Worm (Caenorhabditis elegans): ENCODE results near the gene mksr-1.

mksr-1 gene

ce11 chrX:1068986-1069385 lies at the start of gene mksr-1:
mksr-1 (minus strand) TSS chrX:1069129.
- TF ChIP-seq unc-62 (GFP tag; optimal IDR thresholded peaks at IDR 0.05) = no peak

DNA sequence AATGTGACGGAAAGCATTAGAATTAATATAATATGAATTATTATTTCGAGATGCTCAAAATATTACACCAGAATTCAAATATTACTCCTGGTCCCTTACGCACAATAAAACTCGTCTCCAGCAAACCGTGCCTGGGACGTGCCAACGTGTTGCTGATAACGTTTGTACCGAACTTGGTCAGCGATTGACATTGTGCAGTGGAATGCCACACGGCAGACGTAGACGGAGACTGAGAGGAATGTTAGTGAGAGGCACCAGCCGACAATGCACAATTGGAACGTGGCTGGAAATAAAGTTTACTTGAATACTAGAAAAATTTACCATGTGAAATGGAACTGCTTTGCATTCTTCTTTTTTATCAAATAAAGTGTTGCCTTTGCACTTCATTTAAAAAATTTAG lies 48.3 kb upstream of the mksr-1 start:
- TF ChIP-seq unc-62 (GFP tag; optimal IDR thresholded peaks at IDR 0.05) = no peak

- TF ChIP-seq unc-62 (GFP tag; optimal IDR thresholded peaks at IDR 0.05) = no peak
Measured at ce11 chrX:1115207-1115606, 46.3 kb upstream of the mksr-1 start.

- TF ChIP-seq unc-62 (GFP tag; optimal IDR thresholded peaks at IDR 0.05) = no peak
Measured at ce11 chrX:1111603-1112002, 42.7 kb upstream of the mksr-1 start, which contains the start of gene C05D9.3. C05D9.3 (plus strand) TSS chrX:1111903.

DNA sequence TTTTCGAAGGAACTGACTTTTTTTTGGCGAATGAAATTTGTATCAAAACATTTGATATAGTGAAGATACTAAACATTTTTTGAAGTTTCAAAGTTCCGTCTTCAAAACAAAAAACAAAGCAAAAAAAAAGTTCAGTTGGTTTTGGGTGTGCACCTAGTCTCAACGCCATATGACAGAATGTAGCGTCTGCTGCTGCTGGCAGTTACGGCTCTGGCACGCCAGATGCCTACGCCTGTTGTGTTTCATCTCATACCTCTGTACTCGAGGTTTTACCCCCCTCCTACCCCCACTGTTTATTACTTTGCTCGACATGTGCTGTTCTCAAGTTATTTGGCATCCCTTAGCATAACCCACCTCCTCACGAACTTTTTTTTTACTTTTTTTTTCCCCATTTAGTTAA lies 41.8 kb upstream of the mksr-1 start:
- TF ChIP-seq unc-62 (GFP tag; optimal IDR thresholded peaks at IDR 0.05) = no peak

DNA sequence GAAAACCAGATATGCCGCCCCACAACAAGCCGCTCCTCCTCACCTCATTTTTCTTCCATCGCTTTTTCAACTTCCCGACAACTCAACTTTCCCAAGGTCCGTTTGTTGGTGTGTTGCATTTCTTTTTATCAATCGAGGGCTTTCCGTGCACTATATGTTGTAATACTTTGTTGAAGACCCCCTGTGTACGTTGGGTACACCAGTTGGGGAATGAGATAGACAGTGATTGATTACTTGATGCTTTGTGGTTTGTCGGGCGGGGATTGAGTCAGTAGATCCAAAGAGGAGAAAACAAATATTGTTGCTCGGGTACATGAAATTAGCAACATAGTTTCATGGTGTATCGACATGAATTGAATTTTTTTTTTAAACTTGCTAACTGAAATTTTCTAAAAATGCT lies 39.9 kb upstream of the mksr-1 start:
- TF ChIP-seq unc-62 (GFP tag; optimal IDR thresholded peaks at IDR 0.05) = no peak

ce11 chrX:1107758-1108157 lies 38.8 kb upstream of the mksr-1 start, which contains the start of gene C05D9.4:
C05D9.4 (plus strand) TSS chrX:1108058.
- no peak for TF ChIP-seq unc-62 (GFP tag; optimal IDR thresholded peaks at IDR 0.05)

- no peak for TF ChIP-seq unc-62 (GFP tag; optimal IDR thresholded peaks at IDR 0.05)
Measured at ce11 chrX:1103702-1104262, 34.9 kb upstream of the mksr-1 start, which contains the start of gene ife-4. ife-4 (plus strand) TSS chrX:1104212.

- no peak for TF ChIP-seq unc-62 (GFP tag; optimal IDR thresholded peaks at IDR 0.05)
Measured at ce11 chrX:1096808-1097207, 27.9 kb upstream of the mksr-1 start, which contains the start of the genes pigx-1 and rme-6. pigx-1 (minus strand) TSS chrX:1097013. rme-6 (plus strand) TSS chrX:1097152.

- no peak for TF ChIP-seq unc-62 (GFP tag; optimal IDR thresholded peaks at IDR 0.05)
Measured at ce11 chrX:1094332-1094731, 25.4 kb upstream of the mksr-1 start.

ce11 chrX:1093154-1093553 lies 24.2 kb upstream of the mksr-1 start:
- no peak for TF ChIP-seq unc-62 (GFP tag; optimal IDR thresholded peaks at IDR 0.05)

DNA sequence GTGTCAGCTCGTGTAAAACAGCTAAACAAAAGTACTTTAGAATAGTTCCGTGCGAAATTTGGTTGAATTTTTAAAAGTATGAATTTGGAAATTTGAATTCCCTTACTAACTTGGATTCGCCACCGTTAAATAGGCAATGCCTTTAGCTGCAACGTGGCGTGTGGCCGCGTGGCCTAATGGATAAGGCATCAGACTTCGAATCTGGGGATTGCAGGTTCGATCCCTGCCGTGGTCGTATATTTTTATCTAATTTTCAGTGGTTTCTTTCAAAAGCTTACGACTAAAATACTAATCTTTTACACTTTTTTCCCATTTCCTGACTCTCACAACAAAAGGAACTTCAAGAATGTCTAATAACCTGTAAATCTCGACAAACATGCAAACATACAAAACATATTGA lies 20.7 kb upstream of the mksr-1 start:
- no peak for TF ChIP-seq unc-62 (GFP tag; optimal IDR thresholded peaks at IDR 0.05)

DNA sequence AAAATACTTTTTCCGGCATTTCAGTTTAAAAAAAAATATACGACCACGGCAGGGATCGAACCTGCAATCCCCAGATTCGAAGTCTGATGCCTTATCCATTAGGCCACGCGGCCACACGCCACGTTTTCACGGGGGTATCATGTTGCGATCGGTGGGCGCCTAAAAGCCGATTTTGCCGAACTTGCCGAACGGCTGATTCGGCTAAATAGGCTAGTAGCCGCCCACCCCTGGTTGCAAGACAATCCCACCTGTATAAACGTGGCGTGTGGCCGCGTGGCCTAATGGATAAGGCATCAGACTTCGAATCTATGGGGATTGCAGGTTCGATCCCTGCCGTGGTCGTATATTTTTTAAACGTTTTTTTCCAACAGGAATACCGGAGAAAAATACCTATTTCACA lies 20.2 kb upstream of the mksr-1 start:
- TF ChIP-seq unc-62 (GFP tag; optimal IDR thresholded peaks at IDR 0.05) = no peak

- no peak for TF ChIP-seq unc-62 (GFP tag; optimal IDR thresholded peaks at IDR 0.05)
Measured at ce11 chrX:1088048-1088447, 19.1 kb upstream of the mksr-1 start, which contains the start of gene rei-2. rei-2 (minus strand) TSS chrX:1088148.

ce11 chrX:1086406-1086897 lies 17.5 kb upstream of the mksr-1 start:
- TF ChIP-seq unc-62 (GFP tag; optimal IDR thresholded peaks at IDR 0.05) = no peak

DNA sequence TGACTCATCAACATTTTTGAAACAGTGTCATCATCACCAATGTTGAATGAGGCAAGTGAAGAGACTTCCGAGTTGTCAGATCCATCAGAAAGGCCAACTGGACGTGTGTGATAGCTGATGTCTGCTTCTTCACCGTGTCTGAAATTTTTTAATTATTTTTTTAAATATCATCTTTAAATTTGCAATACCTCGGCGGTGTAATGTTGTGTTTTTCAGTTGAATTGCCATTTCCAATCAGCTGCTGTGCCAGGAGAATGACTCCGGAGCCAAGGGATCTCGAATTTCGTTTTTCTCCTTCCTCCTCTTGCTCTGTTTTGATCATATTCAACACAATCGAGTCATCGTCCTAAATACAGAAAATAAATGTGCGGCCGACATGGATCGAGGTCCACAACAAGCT lies 16.1 kb upstream of the mksr-1 start:
- no peak for TF ChIP-seq unc-62 (GFP tag; optimal IDR thresholded peaks at IDR 0.05)

- no peak for TF ChIP-seq unc-62 (GFP tag; optimal IDR thresholded peaks at IDR 0.05)
Measured at ce11 chrX:1081927-1082326, 13.0 kb upstream of the mksr-1 start.

- no peak for TF ChIP-seq unc-62 (GFP tag; optimal IDR thresholded peaks at IDR 0.05)
Measured at ce11 chrX:1080549-1080948, 11.6 kb upstream of the mksr-1 start, which contains the start of gene pfn-3. pfn-3 (minus strand) TSS chrX:1080649.

All from whole organism, dauer.